Fruit fly (Drosophila melanogaster): ENCODE measurements around the gene CG15293.

The CG15293 gene

dm6 chr2L:14120689-14121397 lies 11.6 kb upstream of the CG15293 start (continued):
- TF ChIP-seq Trl (optimal IDR thresholded peaks at IDR 0.05) (no peak), Trl (GFP tag; optimal IDR thresholded peaks at IDR 0.05) (no peak), CG12155 (GFP tag; optimal IDR thresholded peaks at IDR 0.05) (no peak), CG7839 (tag; optimal IDR thresholded peaks at IDR 0.05) (peak; percentile 4), CG2678 (tag; optimal IDR thresholded peaks at IDR 0.05) (peak; percentile 11), psq (GFP tag; optimal IDR thresholded peaks at IDR 0.05) (no peak), Mes4 (GFP tag; optimal IDR thresholded peaks at IDR 0.05) (no peak), slbo (GFP tag; IDR thresholded peaks at IDR 0.05) (no peak), dm (GFP tag; optimal IDR thresholded peaks at IDR 0.05) (no peak), PHDP (tag; optimal IDR thresholded peaks at IDR 0.05) (no peak), CG17328 (GFP tag; IDR thresholded peaks at IDR 0.05) (no peak), fd102C (GFP tag; optimal IDR thresholded peaks at IDR 0.05) (no peak), D19A (tag; optimal IDR thresholded peaks at IDR 0.05) (peak; percentile 76), da (GFP tag; optimal IDR thresholded peaks at IDR 0.05) (no peak), CG9727 (GFP tag; optimal IDR thresholded peaks at IDR 0.05) (no peak), seq (GFP tag; IDR thresholded peaks at IDR 0.05) (no peak), CG11093 (GFP tag; IDR thresholded peaks at IDR 0.05) (no peak), CG15696 (tag; optimal IDR thresholded peaks at IDR 0.05) (no peak), CG4360 (GFP tag; IDR thresholded peaks at IDR 0.05) (no peak)

dm6 chr2L:14115976-14116501 lies 6.8 kb upstream of the CG15293 start:
- TF ChIP-seq stwl (tag; optimal IDR thresholded peaks at IDR 0.05) (no peak), CG16863 (GFP tag; optimal IDR thresholded peaks at IDR 0.05) (no peak), CG9727 (GFP tag; optimal IDR thresholded peaks at IDR 0.05) (no peak), emc (GFP tag; optimal IDR thresholded peaks at IDR 0.05) (no peak), Hmx (GFP tag; optimal IDR thresholded peaks at IDR 0.05) (no peak), Fer3 (tag; optimal IDR thresholded peaks at IDR 0.05) (no peak), NfI (GFP tag; optimal IDR thresholded peaks at IDR 0.05) (no peak), stc (GFP tag; IDR thresholded peaks at IDR 0.05) (no peak), CG17385 (GFP tag; optimal IDR thresholded peaks at IDR 0.05) (no peak), CG2120 (GFP tag; optimal IDR thresholded peaks at IDR 0.05) (no peak), lmd (GFP tag; IDR thresholded peaks at IDR 0.05) (no peak), Hr3 (GFP tag; optimal IDR thresholded peaks at IDR 0.05) (no peak), Sox102F (GFP tag; optimal IDR thresholded peaks at IDR 0.05) (no peak), B-H1 (GFP tag; IDR thresholded peaks at IDR 0.05) (no peak), z (GFP tag; IDR thresholded peaks at IDR 0.05) (peak; percentile 65; the same call in 2 of the 3 replicates), Dip2 (GFP tag; IDR thresholded peaks at IDR 0.05) (no peak), CG11398 (GFP tag; optimal IDR thresholded peaks at IDR 0.05) (no peak), fd3F (GFP tag; optimal IDR thresholded peaks at IDR 0.05) (no peak), CoRest (tag; optimal IDR thresholded peaks at IDR 0.05) (no peak), jigr1 (GFP tag; IDR thresholded peaks at IDR 0.05) (no peak), HLH3B (GFP tag; IDR thresholded peaks at IDR 0.05) (no peak), C15 (GFP tag; IDR thresholded peaks at IDR 0.05) (no peak), ind (GFP tag; optimal IDR thresholded peaks at IDR 0.05) (no peak), Blimp-1 (GFP tag; optimal IDR thresholded peaks at IDR 0.05) (no peak), croc (GFP tag; conservative IDR thresholded peaks at IDR 0.05) (no peak), CG13287 (GFP tag; IDR thresholded peaks at IDR 0.05; ENCODE audit: partially characterized antibody) (no peak), CG31388 (GFP tag; optimal IDR thresholded peaks at IDR 0.05) (no peak), chinmo (GFP tag; IDR thresholded peaks at IDR 0.05; ENCODE audit: partially characterized antibody) (0 out of 4 replicates have a peak, but pooled peaks have one; percentile 19), CG11723 (GFP tag; optimal IDR thresholded peaks at IDR 0.05) (no peak), CG17912 (GFP tag; optimal IDR thresholded peaks at IDR 0.05) (no peak), slou (GFP tag; optimal IDR thresholded peaks at IDR 0.05) (no peak), cg (GFP tag; optimal IDR thresholded peaks at IDR 0.05) (peak; percentile 25), CG10979 (tag; optimal IDR thresholded peaks at IDR 0.05) (no peak)
